Worm (Caenorhabditis elegans): Measurements from ENCODE around the gene asp-4.

- TF ChIP-seq C06A6.2 (GFP tag; conservative IDR thresholded peaks at IDR 0.05) (no peak), snpc-1.1 (tag; optimal IDR thresholded peaks at IDR 0.05; ENCODE audit: insufficient read depth) (no peak), T07F8.4 (tag; optimal IDR thresholded peaks at IDR 0.05) (no peak), Y53F4B.3 (GFP tag; IDR thresholded peaks at IDR 0.05) (no peak), lag-1 (GFP tag; IDR thresholded peaks at IDR 0.05) (no peak), snpc-3.4 (tag; optimal IDR thresholded peaks at IDR 0.05) (no peak), dox-1 (GFP tag; IDR thresholded peaks at IDR 0.05) (no peak), pbrm-1 (GFP tag; IDR thresholded peaks at IDR 0.05) (no peak), ets-4 (GFP tag; optimal IDR thresholded peaks at IDR 0.05) (no peak)
Measured at ce11 chrX:13251354-13251843, 30.1 kb upstream of the asp-4 start.

Data from whole organism, young adult.